Worm (Caenorhabditis elegans) whole organism, L4 larva: ENCODE measurements around the gene lgc-6.

Experiments used
- R02D3.7 ChIP-seq: fragments of 150-350 bp; sonication (generic microtip); optimal IDR thresholded peaks from 3 replicates; lab custom pipeline; 2014; ENCODE audit warnings: missing biosample characterization, missing genetic modification characterization
- ZK337.2 ChIP-seq: fragments of 200-800 bp; sonication (Bioruptor generic); IDR thresholded peaks from 2 replicates; pipeline ENCODE4 v1.3.6; 2022; ENCODE audit warnings: missing genetic modification reagents, missing genetic modification characterization, missing compliant biosample characterization
- ceh-44 ChIP-seq: fragments of 200-800 bp; sonication (Bioruptor generic); IDR thresholded peaks from 2 replicates; pipeline ENCODE4 v1.3.6; 2022; ENCODE audit warnings: missing genetic modification reagents, missing genetic modification characterization, missing compliant biosample characterization
- egl-27 ChIP-seq: sonication (generic microtip); optimal IDR thresholded peaks from 3 replicates; lab custom pipeline; 2017; ENCODE audit warnings: missing biosample characterization, missing genetic modification reagents, missing genetic modification characterization
- fos-1 ChIP-seq: fragments of 150-350 bp; optimal IDR thresholded peaks from 2 replicates; lab custom pipeline; 2014; ENCODE audit warnings: missing biosample characterization, missing genetic modification characterization
- hlh-11 ChIP-seq: fragments of 200-800 bp; sonication (Bioruptor generic); optimal IDR thresholded peaks from 2 replicates; lab custom pipeline; 2018; ENCODE audit warnings: mild to moderate bottlenecking, missing genetic modification characterization, missing compliant biosample characterization
- jun-1 ChIP-seq: fragments of 150-350 bp; optimal IDR thresholded peaks from 2 replicates; lab custom pipeline; 2014; ENCODE audit warnings: missing biosample characterization, missing genetic modification reagents, missing genetic modification characterization
- lin-13 ChIP-seq: fragments of 150-350 bp; optimal IDR thresholded peaks from 2 replicates; lab custom pipeline; 2014; ENCODE audit warnings: missing biosample characterization, missing genetic modification reagents, missing genetic modification characterization
- lir-3 ChIP-seq: sonication (generic microtip); optimal IDR thresholded peaks from 2 replicates; lab custom pipeline; 2016; ENCODE audit warnings: mild to moderate bottlenecking, missing genetic modification characterization, missing compliant biosample characterization
- pha-4 ChIP-seq, 2 experiments: fragments of 150-350 bp in 1 of 2; fragments of 200-800 bp in 1 of 2; sonication (Bioruptor generic) in 1 of 2; IDR thresholded peaks in 1 of 2; optimal IDR thresholded peaks in 1 of 2; 2 replicates each; pipeline versions ENCODE4 v1.3.6 to Lab custom; 2014 to 2022; ENCODE audit warnings: missing genetic modification characterization in 2 of 2, missing genetic modification reagents in 2 of 2, missing biosample characterization in 1 of 2, missing compliant biosample characterization in 1 of 2
- spr-1 ChIP-seq: sonication (generic microtip); optimal IDR thresholded peaks from 2 replicates; lab custom pipeline; 2016; ENCODE audit warnings: mild to moderate bottlenecking, missing genetic modification characterization, missing compliant biosample characterization
- tag-97 ChIP-seq: fragments of 200-800 bp; sonication (Bioruptor generic); IDR thresholded peaks from 2 replicates; pipeline ENCODE4 v1.3.6; 2022; ENCODE audit warnings: missing genetic modification characterization, missing compliant biosample characterization

DNA sequence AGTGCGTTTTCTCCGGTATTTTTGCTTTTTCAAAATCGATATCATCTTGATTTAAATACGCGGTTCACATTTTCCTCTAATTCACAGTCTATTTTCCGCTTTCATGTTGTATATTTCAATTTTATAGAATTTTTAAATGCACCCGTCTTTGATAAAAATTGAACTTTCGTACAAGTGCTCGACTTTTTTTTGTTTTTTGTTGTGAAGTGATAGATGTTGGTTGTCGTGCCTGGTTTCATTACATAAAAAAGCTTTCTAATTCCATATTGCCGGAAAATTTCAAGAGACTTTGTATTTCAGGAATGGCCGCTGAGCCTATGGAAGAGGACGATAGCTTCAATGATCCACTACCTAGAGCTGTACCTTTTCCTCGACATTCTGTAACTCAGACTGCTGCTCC lies 23.4 kb downstream of the lgc-6 start, which contains the start of gene D2096.12:
- TF ChIP-seq lir-3 (tag; lab: Kevin White, UChicago), result no peak
- no peak for TF ChIP-seq lin-13 (GFP tag; lab: Kevin White, UChicago)
- no peak for TF ChIP-seq ZK337.2 (GFP tag; lab: Robert Waterston, UW)
- TF ChIP-seq pha-4 (GFP tag; IDR thresholded peaks at IDR 0.05; lab: Robert Waterston, UW), result no peak
- no peak for TF ChIP-seq pha-4 (tag; optimal IDR thresholded peaks at IDR 0.05; lab: Kevin White, UChicago)
- TF ChIP-seq jun-1 (tag; lab: Kevin White, UChicago), result no peak
- no peak for TF ChIP-seq spr-1 (tag; lab: Kevin White, UChicago)
- no peak for TF ChIP-seq egl-27
- TF ChIP-seq fos-1 (tag; lab: Kevin White, UChicago), result no peak
- TF ChIP-seq ceh-44, result no peak
- no peak for TF ChIP-seq R02D3.7 (tag; lab: Kevin White, UChicago)
- TF ChIP-seq hlh-11 (tag; lab: Kevin White, UChicago), result no peak
- no peak for TF ChIP-seq tag-97
